Worm (Caenorhabditis elegans) whole organism, L3 larva: ENCODE results near the gene siah-1.

Experiments used
- R02D3.7 ChIP-seq: fragments of 150-350 bp; optimal IDR thresholded peaks from 2 replicates; lab custom pipeline; 2014; ENCODE audit warnings: missing biosample characterization, missing genetic modification characterization
- ZK546.5 ChIP-seq: sonication (generic microtip); optimal IDR thresholded peaks from 2 replicates; lab custom pipeline; 2017; ENCODE audit warnings: missing biosample characterization, missing genetic modification characterization
- aly-2 ChIP-seq: fragments of 150-350 bp; optimal IDR thresholded peaks from 2 replicates; lab custom pipeline; 2014; ENCODE audit warnings: missing biosample characterization, missing genetic modification characterization
- ceh-16 ChIP-seq: sonication (generic microtip); optimal IDR thresholded peaks from 2 replicates; lab custom pipeline; 2017; ENCODE audit warnings: missing biosample characterization, missing genetic modification characterization
- ceh-28 ChIP-seq: fragments of 150-350 bp; optimal IDR thresholded peaks from 2 replicates; lab custom pipeline; 2014; ENCODE audit warnings: missing biosample characterization, missing genetic modification reagents, missing genetic modification characterization
- ceh-82 ChIP-seq: fragments of 150-350 bp; optimal IDR thresholded peaks from 2 replicates; lab custom pipeline; 2014; ENCODE audit warnings: missing biosample characterization, missing genetic modification characterization
- ceh-9 ChIP-seq: sonication (generic microtip); optimal IDR thresholded peaks from 2 replicates; lab custom pipeline; 2018; ENCODE audit warnings: missing biosample characterization, missing genetic modification characterization
- daf-12 ChIP-seq: fragments of 150-350 bp; optimal IDR thresholded peaks from 2 replicates; lab custom pipeline; 2014; ENCODE audit warnings: missing biosample characterization, missing genetic modification reagents, missing genetic modification characterization
- egl-5 ChIP-seq: fragments of 150-350 bp; optimal IDR thresholded peaks from 2 replicates; lab custom pipeline; 2017; ENCODE audit warnings: missing biosample characterization, missing genetic modification reagents, missing genetic modification characterization, inconsistent platforms
- elt-1 ChIP-seq: fragments of 150-350 bp; optimal IDR thresholded peaks from 2 replicates; lab custom pipeline; 2014; ENCODE audit warnings: missing biosample characterization, missing genetic modification characterization
- fkh-10 ChIP-seq: sonication (generic microtip); optimal IDR thresholded peaks from 2 replicates; lab custom pipeline; 2017; ENCODE audit warnings: missing biosample characterization, missing genetic modification reagents, missing genetic modification characterization
- fkh-2 ChIP-seq: fragments of 150-350 bp; optimal IDR thresholded peaks from 2 replicates; lab custom pipeline; 2014; ENCODE audit warnings: missing biosample characterization, missing genetic modification reagents, missing genetic modification characterization
- fos-1 ChIP-seq: fragments of 150-350 bp; optimal IDR thresholded peaks from 2 replicates; lab custom pipeline; 2014; ENCODE audit warnings: missing biosample characterization, missing genetic modification characterization
- hmg-11 ChIP-seq: sonication (generic microtip); optimal IDR thresholded peaks from 2 replicates; lab custom pipeline; 2016; ENCODE audit warnings: missing genetic modification characterization, missing compliant biosample characterization
- lin-15B ChIP-seq: fragments of 150-350 bp; optimal IDR thresholded peaks from 2 replicates; lab custom pipeline; 2014; ENCODE audit warnings: missing biosample characterization, missing genetic modification characterization
- lin-39 ChIP-seq: fragments of 150-350 bp; optimal IDR thresholded peaks from 2 replicates; lab custom pipeline; 2018; ENCODE audit warnings: missing biosample characterization, missing genetic modification reagents, missing genetic modification characterization
- lsy-12 ChIP-seq: sonication (generic microtip); optimal IDR thresholded peaks from 2 replicates; lab custom pipeline; 2016; ENCODE audit warnings: mild to moderate bottlenecking, missing genetic modification characterization, missing compliant biosample characterization
- mdl-1 ChIP-seq: fragments of 150-350 bp; optimal IDR thresholded peaks from 2 replicates; lab custom pipeline; 2014; ENCODE audit warnings: missing biosample characterization, missing genetic modification characterization
- nfya-1 ChIP-seq: sonication (generic microtip); optimal IDR thresholded peaks from 2 replicates; lab custom pipeline; 2017; ENCODE audit warnings: missing genetic modification characterization, mild to moderate bottlenecking, missing compliant biosample characterization, antibody characterized with exemption, moderate library complexity; ENCODE audit not compliant: insufficient read depth
- nhr-11 ChIP-seq: fragments of 150-350 bp; optimal IDR thresholded peaks from 2 replicates; lab custom pipeline; 2014; ENCODE audit warnings: missing biosample characterization, missing genetic modification characterization
- nhr-12 ChIP-seq: fragments of 150-350 bp; optimal IDR thresholded peaks from 2 replicates; lab custom pipeline; 2014; ENCODE audit warnings: missing biosample characterization, missing genetic modification characterization
- nhr-23 ChIP-seq: fragments of 150-350 bp; optimal IDR thresholded peaks from 2 replicates; lab custom pipeline; 2014; ENCODE audit warnings: missing biosample characterization, missing genetic modification reagents, missing genetic modification characterization
- nhr-237 ChIP-seq: fragments of 150-350 bp; optimal IDR thresholded peaks from 2 replicates; lab custom pipeline; 2014; ENCODE audit warnings: missing biosample characterization, missing genetic modification characterization
- nhr-25 ChIP-seq: sonication (generic microtip); optimal IDR thresholded peaks from 2 replicates; lab custom pipeline; 2017; ENCODE audit warnings: missing biosample characterization, missing genetic modification characterization
- nhr-28 ChIP-seq: fragments of 150-350 bp; optimal IDR thresholded peaks from 2 replicates; lab custom pipeline; 2014; ENCODE audit warnings: missing biosample characterization, missing genetic modification characterization
- nhr-43 ChIP-seq: sonication (generic microtip); optimal IDR thresholded peaks from 2 replicates; lab custom pipeline; 2016; ENCODE audit warnings: mild to moderate bottlenecking, missing genetic modification characterization, missing compliant biosample characterization; ENCODE audit not compliant: poor library complexity, severe bottlenecking
- nhr-67 ChIP-seq: fragments of 150-350 bp; optimal IDR thresholded peaks from 2 replicates; lab custom pipeline; 2014; ENCODE audit warnings: missing biosample characterization, missing genetic modification characterization
- nhr-77 ChIP-seq: fragments of 150-350 bp; optimal IDR thresholded peaks from 2 replicates; lab custom pipeline; 2014; ENCODE audit warnings: missing biosample characterization, missing genetic modification characterization
- pha-4 ChIP-seq: fragments of 150-350 bp; optimal IDR thresholded peaks from 2 replicates; lab custom pipeline; 2014; ENCODE audit warnings: missing biosample characterization, missing genetic modification reagents, missing genetic modification characterization
- pqm-1 ChIP-seq: fragments of 150-350 bp; optimal IDR thresholded peaks from 2 replicates; lab custom pipeline; 2017; ENCODE audit warnings: missing biosample characterization, missing genetic modification characterization, inconsistent platforms
- skn-1 ChIP-seq: fragments of 150-350 bp; optimal IDR thresholded peaks from 2 replicates; lab custom pipeline; 2014; ENCODE audit warnings: missing biosample characterization, missing genetic modification characterization
- tbx-2 ChIP-seq: sonication (generic microtip); optimal IDR thresholded peaks from 2 replicates; lab custom pipeline; 2016; ENCODE audit warnings: mild to moderate bottlenecking, missing genetic modification characterization, missing compliant biosample characterization
- unc-39 ChIP-seq: sonication (generic microtip); optimal IDR thresholded peaks from 4 replicates; lab custom pipeline; 2017; ENCODE audit warnings: missing biosample characterization, missing genetic modification characterization
- unc-62 ChIP-seq: fragments of 150-350 bp; sonication (generic microtip); optimal IDR thresholded peaks from 4 replicates; lab custom pipeline; 2014; ENCODE audit warnings: missing biosample characterization, missing genetic modification reagents, missing genetic modification characterization
- zag-1 ChIP-seq: fragments of 150-350 bp; optimal IDR thresholded peaks from 2 replicates; lab custom pipeline; 2014; ENCODE audit warnings: missing biosample characterization, missing genetic modification characterization
- ztf-11 ChIP-seq: fragments of 150-350 bp; optimal IDR thresholded peaks from 2 replicates; lab custom pipeline; 2014; ENCODE audit warnings: missing biosample characterization, missing genetic modification characterization
- ztf-4 ChIP-seq: fragments of 150-350 bp; optimal IDR thresholded peaks from 2 replicates; lab custom pipeline; 2014; ENCODE audit warnings: missing biosample characterization, missing genetic modification characterization

siah-1 gene

ce11 chrIV:3766589-3766988, 22.7 kb downstream of the siah-1 start, which contains the start of gene vab-2:
TSS of gene vab-2 (minus strand) at chrIV:3766826.
- TF ChIP-seq hmg-11 (tag; lab: Kevin White, UChicago) (no peak), skn-1 (tag; lab: Kevin White, UChicago) (no peak), ceh-82 (tag; lab: Kevin White, UChicago) (no peak), nhr-25 (tag; lab: Kevin White, UChicago) (no peak), pha-4 (tag; lab: Kevin White, UChicago) (no peak), zag-1 (no peak), egl-5 (tag; lab: Kevin White, UChicago) (no peak), nhr-23 (no peak), nhr-11 (no peak), daf-12 (tag; lab: Kevin White, UChicago) (no peak), fkh-10 (GFP tag; lab: Kevin White, UChicago) (no peak), tbx-2 (tag; lab: Kevin White, UChicago) (no peak), nhr-67 (tag; lab: Kevin White, UChicago) (no peak), fos-1 (tag; lab: Kevin White, UChicago) (no peak)

ce11 chrIV:3767749-3768148, 23.9 kb downstream of the siah-1 start:
- TF ChIP-seq tbx-2 (tag; lab: Kevin White, UChicago) (no peak), nhr-28 (tag; lab: Kevin White, UChicago) (no peak), nhr-67 (tag; lab: Kevin White, UChicago) (no peak), ztf-11 (tag; lab: Kevin White, UChicago) (no peak), ceh-82 (tag; lab: Kevin White, UChicago) (no peak), unc-62 (GFP tag; lab: Kevin White, UChicago) (no peak), lin-15B (no peak), fkh-2 (tag; lab: Kevin White, UChicago) (no peak), nhr-77 (tag; lab: Kevin White, UChicago) (no peak), fkh-10 (GFP tag; lab: Kevin White, UChicago) (no peak), zag-1 (no peak), unc-39 (tag; lab: Kevin White, UChicago) (no peak), ztf-4 (tag; lab: Kevin White, UChicago) (no peak), pha-4 (tag; lab: Kevin White, UChicago) (no peak)

- TF ChIP-seq lin-15B: no peak
- TF ChIP-seq ZK546.5 (tag; lab: Kevin White, UChicago): no peak
- no peak for TF ChIP-seq lin-39 (tag; lab: Kevin White, UChicago)
- TF ChIP-seq pqm-1 (tag; lab: Kevin White, UChicago): no peak
- TF ChIP-seq ztf-4 (tag; lab: Kevin White, UChicago): no peak
- TF ChIP-seq nhr-237 (tag; lab: Kevin White, UChicago): no peak
- TF ChIP-seq hmg-11 (tag; lab: Kevin White, UChicago): no peak
Observed at ce11 chrIV:3774160-3774559, 30.3 kb downstream of the siah-1 start.

ce11 chrIV:3781539-3781938, 37.7 kb downstream of the siah-1 start:
- TF ChIP-seq mdl-1: no peak
- TF ChIP-seq ZK546.5 (tag; lab: Kevin White, UChicago): no peak
- no peak for TF ChIP-seq tbx-2 (tag; lab: Kevin White, UChicago)
- no peak for TF ChIP-seq aly-2 (tag; lab: Kevin White, UChicago)
- TF ChIP-seq ceh-16: no peak
- no peak for TF ChIP-seq ceh-28 (tag; lab: Kevin White, UChicago)
- no peak for TF ChIP-seq nhr-23
- TF ChIP-seq R02D3.7 (tag; lab: Kevin White, UChicago): no peak
- TF ChIP-seq nfya-1 (tag; lab: Kevin White, UChicago): no peak

- TF ChIP-seq elt-1 (tag; lab: Kevin White, UChicago) (no peak), fkh-10 (GFP tag; lab: Kevin White, UChicago) (no peak), nhr-67 (tag; lab: Kevin White, UChicago) (no peak), nhr-43 (tag; lab: Kevin White, UChicago) (no peak), nhr-77 (tag; lab: Kevin White, UChicago) (no peak), hmg-11 (tag; lab: Kevin White, UChicago) (no peak), nfya-1 (tag; lab: Kevin White, UChicago) (no peak), lsy-12 (tag; lab: Kevin White, UChicago) (no peak), nhr-12 (tag; lab: Kevin White, UChicago) (no peak), ceh-9 (tag; lab: Kevin White, UChicago) (no peak), daf-12 (tag; lab: Kevin White, UChicago) (no peak)
Observed at ce11 chrIV:3783910-3784309, 40.1 kb downstream of the siah-1 start, which contains the start of gene glct-6. TSS of gene glct-6 (plus strand) at chrIV:3784210.
